Worm (Caenorhabditis elegans) whole organism, early embryonic: ENCODE results near the gene moc-1.

Source experiments
- B0310.2 ChIP-seq: sonication (generic microtip); optimal IDR thresholded peaks from 2 replicates; lab custom pipeline; 2016; ENCODE audit warnings: mild to moderate bottlenecking, missing genetic modification characterization, missing compliant biosample characterization
- F13C5.2 ChIP-seq: sonication (generic microtip); optimal IDR thresholded peaks from 2 replicates; lab custom pipeline; 2017; ENCODE audit warnings: mild to moderate bottlenecking, missing genetic modification characterization, inconsistent platforms, missing compliant biosample characterization
- ama-1 ChIP-seq: fragments of 150-350 bp; optimal IDR thresholded peaks from 2 replicates; lab custom pipeline; 2014
- ceh-36 ChIP-seq: sonication (generic microtip); optimal IDR thresholded peaks from 2 replicates; lab custom pipeline; 2016; ENCODE audit warnings: missing genetic modification characterization, inconsistent platforms, missing compliant biosample characterization
- flt-1 ChIP-seq: fragments of 200-800 bp; sonication (Bioruptor generic); IDR thresholded peaks from 2 replicates; pipeline ENCODE4 v1.3.6; 2022; ENCODE audit warnings: missing genetic modification characterization, missing compliant biosample characterization
- hmbx-1 ChIP-seq: sonication (generic microtip); optimal IDR thresholded peaks from 2 replicates; lab custom pipeline; 2016; ENCODE audit warnings: mild to moderate bottlenecking, missing genetic modification characterization, missing compliant biosample characterization
- pes-1 ChIP-seq: fragments of 200-800 bp; sonication (Bioruptor generic); IDR thresholded peaks from 2 replicates; pipeline ENCODE4 v1.3.6; 2022; ENCODE audit warnings: missing genetic modification reagents, missing genetic modification characterization, missing compliant biosample characterization
- scrt-1 ChIP-seq: fragments of 200-800 bp; sonication (Bioruptor generic); IDR thresholded peaks from 2 replicates; pipeline ENCODE4 v1.3.6; 2022; ENCODE audit warnings: missing genetic modification characterization, missing compliant biosample characterization
- sea-1 ChIP-seq: fragments of 200-800 bp; sonication (Bioruptor generic); conservative IDR thresholded peaks from 2 replicates; pipeline ENCODE4 v1.3.6; 2022; ENCODE audit warnings: missing genetic modification characterization, missing compliant biosample characterization
- tra-4 ChIP-seq: sonication (generic microtip); optimal IDR thresholded peaks from 2 replicates; lab custom pipeline; 2017; ENCODE audit warnings: missing genetic modification characterization, missing compliant biosample characterization

ce11 chrX:10095145-10095544 lies 43.3 kb downstream of the moc-1 start, which contains the start of gene flp-2:
- no peak for TF ChIP-seq flt-1 (GFP tag; lab: Robert Waterston, UW)
- TF ChIP-seq sea-1: no peak
- no peak for TF ChIP-seq tra-4 (tag; lab: Kevin White, UChicago)
- TF ChIP-seq hmbx-1 (tag; lab: Kevin White, UChicago): no peak
- TF ChIP-seq ama-1 (lab: Kevin White, UChicago): no peak
- TF ChIP-seq pes-1: no peak
- TF ChIP-seq ceh-36: no peak
- TF ChIP-seq F13C5.2 (tag; lab: Kevin White, UChicago): no peak
- TF ChIP-seq B0310.2 (tag; lab: Kevin White, UChicago): no peak
- no peak for TF ChIP-seq scrt-1 (GFP tag; lab: Robert Waterston, UW)
